Worm (Caenorhabditis elegans): Measurements from ENCODE around the gene C25A6.1.

Gene C25A6.1

DNA sequence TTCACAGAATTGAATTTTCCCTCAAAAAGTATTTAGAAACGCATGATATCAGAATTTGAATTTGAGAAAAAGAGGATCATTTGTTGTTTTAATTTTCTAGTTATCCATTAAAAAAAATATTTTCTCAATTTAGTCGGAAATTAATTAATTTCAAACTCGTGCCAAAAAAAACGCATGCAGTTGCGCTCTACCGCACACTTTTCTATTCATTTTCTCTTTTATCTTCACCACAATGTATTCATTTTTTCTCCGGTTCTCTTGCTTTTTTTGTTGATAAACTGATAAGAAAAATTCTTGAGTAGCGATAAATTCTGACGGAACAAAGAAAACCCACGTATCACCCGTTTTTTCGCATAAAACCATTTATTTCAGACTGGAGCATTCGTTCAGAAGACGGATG is 24.7 kb downstream of the C25A6.1 start, which contains the start of gene acl-6 (continued):
- no peak for TF ChIP-seq nhr-76 (tag; optimal IDR thresholded peaks at IDR 0.05)
- no peak for TF ChIP-seq T26A8.4 (GFP tag; IDR thresholded peaks at IDR 0.05)
- no peak for TF ChIP-seq gei-8 (GFP tag; optimal IDR thresholded peaks at IDR 0.05)
- no peak for TF ChIP-seq pha-4 (GFP tag; IDR thresholded peaks at IDR 0.05)
- peak; percentile 14 for TF ChIP-seq pha-4 (tag; optimal IDR thresholded peaks at IDR 0.05)
- no peak for TF ChIP-seq Y5F2A.4 (GFP tag; optimal IDR thresholded peaks at IDR 0.05)
- TF ChIP-seq snpc-1.2 (GFP tag; IDR thresholded peaks at IDR 0.05) = no peak
- TF ChIP-seq ztf-11 (tag; optimal IDR thresholded peaks at IDR 0.05) = no peak
- TF ChIP-seq hmg-1.1 (GFP tag; IDR thresholded peaks at IDR 0.05) = 0 out of 2 replicates have a peak, but pooled peaks have one; percentile 37
- no peak for TF ChIP-seq F49E8.2 (tag; optimal IDR thresholded peaks at IDR 0.05; ENCODE audit: borderline replicate concordance)
- TF ChIP-seq nhr-48 (tag; optimal IDR thresholded peaks at IDR 0.05) = peak; percentile 37
- no peak for TF ChIP-seq ceh-32 (tag; optimal IDR thresholded peaks at IDR 0.05; ENCODE audit: poor library complexity)
- no peak for TF ChIP-seq unc-130 (GFP tag; optimal IDR thresholded peaks at IDR 0.05)
- no peak for TF ChIP-seq mdt-29 (GFP tag; IDR thresholded peaks at IDR 0.05)
- no peak for TF ChIP-seq nhr-10 (tag; optimal IDR thresholded peaks at IDR 0.05)
- TF ChIP-seq ceh-28 (tag; optimal IDR thresholded peaks at IDR 0.05) = no peak
- TF ChIP-seq zip-2 (tag; optimal IDR thresholded peaks at IDR 0.05) = no peak
- peak; percentile 34 for TF ChIP-seq nhr-102 (tag; optimal IDR thresholded peaks at IDR 0.05)
- no peak for TF ChIP-seq lim-7 (GFP tag; IDR thresholded peaks at IDR 0.05)
- no peak for TF ChIP-seq snpc-4 (tag; optimal IDR thresholded peaks at IDR 0.05)
- TF ChIP-seq fos-1 (tag; optimal IDR thresholded peaks at IDR 0.05) = no peak
- no peak for TF ChIP-seq spr-1 (tag; optimal IDR thresholded peaks at IDR 0.05)
- TF ChIP-seq nhr-28 (tag; optimal IDR thresholded peaks at IDR 0.05) = peak; percentile 97
- TF ChIP-seq daf-16 (GFP tag; optimal IDR thresholded peaks at IDR 0.05) = peak in 1 of 2 experiments; percentile 22
- TF ChIP-seq daf-16 (tag; optimal IDR thresholded peaks at IDR 0.05) = peak; percentile 85
- no peak for TF ChIP-seq ceh-82 (tag; optimal IDR thresholded peaks at IDR 0.05)
- TF ChIP-seq Y48G9A.11 (GFP tag; IDR thresholded peaks at IDR 0.05) = no peak
- no peak for TF ChIP-seq daf-12 (tag; optimal IDR thresholded peaks at IDR 0.05)
- no peak for TF ChIP-seq fkh-10 (GFP tag; optimal IDR thresholded peaks at IDR 0.05)
- no peak for TF ChIP-seq zfp-3 (GFP tag; conservative IDR thresholded peaks at IDR 0.05)
- TF ChIP-seq jun-1 (tag; optimal IDR thresholded peaks at IDR 0.05) = no peak
- no peak for TF ChIP-seq hif-1 (tag; optimal IDR thresholded peaks at IDR 0.05)
- TF ChIP-seq duxl-1 (tag; optimal IDR thresholded peaks at IDR 0.05; ENCODE audit: poor library complexity) = no peak
- TF ChIP-seq tag-97 (GFP tag; IDR thresholded peaks at IDR 0.05) = no peak
- peak; percentile 3 for TF ChIP-seq nhr-11 (tag; optimal IDR thresholded peaks at IDR 0.05)
- no peak for TF ChIP-seq F44E2.7 (GFP tag; IDR thresholded peaks at IDR 0.05)
- TF ChIP-seq madf-5 (GFP tag; IDR thresholded peaks at IDR 0.05) = no peak
- peak; percentile 90 for TF ChIP-seq dpl-1 (GFP tag; optimal IDR thresholded peaks at IDR 0.05)
- no peak for TF ChIP-seq ztf-7 (tag; optimal IDR thresholded peaks at IDR 0.05)
- no peak for TF ChIP-seq Y75B8A.6 (GFP tag; IDR thresholded peaks at IDR 0.05)
- peak; percentile 90 for TF ChIP-seq dmd-6 (GFP tag; IDR thresholded peaks at IDR 0.05)
- TF ChIP-seq lir-3 (tag; optimal IDR thresholded peaks at IDR 0.05) = no peak
- no peak for TF ChIP-seq unc-39 (tag; optimal IDR thresholded peaks at IDR 0.05)
- TF ChIP-seq lin-38 (GFP tag; IDR thresholded peaks at IDR 0.05) = peak; percentile 97
- peak in 1 of 2 experiments; percentile 85 for TF ChIP-seq lsy-2 (tag; optimal IDR thresholded peaks at IDR 0.05)
- peak; percentile 59 for TF ChIP-seq lin-13 (GFP tag; optimal IDR thresholded peaks at IDR 0.05)
- TF ChIP-seq F37D6.2 (tag; optimal IDR thresholded peaks at IDR 0.05) = no peak
- TF ChIP-seq zip-11 (GFP tag; IDR thresholded peaks at IDR 0.05) = no peak
- TF ChIP-seq hlh-11 (tag; optimal IDR thresholded peaks at IDR 0.05) = peak; percentile 88
- TF ChIP-seq nhr-42 (GFP tag; IDR thresholded peaks at IDR 0.05) = no peak
- no peak for TF ChIP-seq ama-1 (optimal IDR thresholded peaks at IDR 0.05)
- TF ChIP-seq hlh-30 (tag; optimal IDR thresholded peaks at IDR 0.05; ENCODE audit: insufficient read depth) = peak; percentile 67
- no peak for TF ChIP-seq lin-15B (tag; optimal IDR thresholded peaks at IDR 0.05)
- TF ChIP-seq nhr-77 (tag; optimal IDR thresholded peaks at IDR 0.05) = peak; percentile 95

All from whole organism, L4 larva.